Fruit fly (Drosophila melanogaster) whole organism, embryonic: Measurements from ENCODE around the gene Chd1.

Experiments
- Ada2b ChIP-seq: fragments of 200-800 bp; sonication (Bioruptor generic); IDR thresholded peaks from 2 replicates; pipeline ENCODE4 v1.3.6; 2022; ENCODE audit warnings: missing biosample characterization, missing genetic modification characterization
- Asciz ChIP-seq: fragments of 200-800 bp; sonication (Bioruptor generic); optimal IDR thresholded peaks from 2 replicates; lab custom pipeline; 2017; ENCODE audit warnings: missing biosample characterization, mild to moderate bottlenecking, missing genetic modification characterization, missing genetic modification reagents
- Atf6 ChIP-seq: fragments of 200-800 bp; sonication (Bioruptor generic); IDR thresholded peaks from 2 replicates; pipeline ENCODE4 v1.3.6; 2022; ENCODE audit warnings: missing biosample characterization, missing genetic modification characterization
- CG12155 ChIP-seq: fragments of 200-800 bp; sonication (Bioruptor generic); optimal IDR thresholded peaks from 3 replicates; lab custom pipeline; 2016; ENCODE audit warnings: missing biosample characterization, missing genetic modification characterization
- CG12299 ChIP-seq: fragments of 200-800 bp; sonication (Bioruptor generic); optimal IDR thresholded peaks from 2 replicates; lab custom pipeline; 2018; ENCODE audit warnings: missing biosample characterization, mild to moderate bottlenecking, missing genetic modification characterization
- CG13123 ChIP-seq: fragments of 200-800 bp; sonication (Bioruptor generic); optimal IDR thresholded peaks from 2 replicates; lab custom pipeline; 2016; ENCODE audit warnings: missing biosample characterization, missing genetic modification characterization
- CG14441 ChIP-seq: fragments of 200-800 bp; sonication (Bioruptor generic); IDR thresholded peaks from 2 replicates; pipeline ENCODE4 v1.3.6; 2022; ENCODE audit warnings: missing biosample characterization, missing genetic modification characterization
- CG15011 ChIP-seq: fragments of 200-800 bp; sonication (Bioruptor generic); optimal IDR thresholded peaks from 3 replicates; lab custom pipeline; 2018; ENCODE audit warnings: missing biosample characterization, mild to moderate bottlenecking, missing genetic modification characterization
- CG15073 ChIP-seq: fragments of 200-800 bp; sonication (Bioruptor generic); optimal IDR thresholded peaks from 2 replicates; lab custom pipeline; 2016; ENCODE audit warnings: missing biosample characterization, missing genetic modification characterization
- CG16779 ChIP-seq: fragments of 200-800 bp; sonication (Bioruptor generic); IDR thresholded peaks from 2 replicates; pipeline ENCODE4 v1.3.6; 2022; ENCODE audit warnings: missing biosample characterization, missing genetic modification characterization
- CG17361 ChIP-seq: fragments of 200-800 bp; sonication (Bioruptor generic); IDR thresholded peaks from 3 replicates; pipeline ENCODE4 v1.3.6; 2022; ENCODE audit warnings: missing biosample characterization, missing genetic modification characterization
- CG30020 ChIP-seq: fragments of 200-800 bp; optimal IDR thresholded peaks from 2 replicates; lab custom pipeline; 2019; ENCODE audit warnings: missing biosample characterization, mild to moderate bottlenecking, missing genetic modification characterization, moderate library complexity
- CG31224 ChIP-seq: fragments of 200-800 bp; sonication (Bioruptor generic); IDR thresholded peaks from 2 replicates; pipeline ENCODE4 v1.3.6; 2022; ENCODE audit warnings: missing biosample characterization, missing genetic modification characterization
- CG43689 ChIP-seq: fragments of 200-800 bp; sonication (Bioruptor generic); IDR thresholded peaks from 2 replicates; pipeline ENCODE4 v1.3.6; 2022; ENCODE audit warnings: missing biosample characterization, missing genetic modification characterization
- CG4424 ChIP-seq: fragments of 200-800 bp; sonication (Bioruptor generic); optimal IDR thresholded peaks from 3 replicates; lab custom pipeline; 2016; ENCODE audit warnings: missing biosample characterization, missing genetic modification characterization
- CG4617 ChIP-seq: fragments of 200-800 bp; sonication (Bioruptor generic); optimal IDR thresholded peaks from 3 replicates; lab custom pipeline; 2016; ENCODE audit warnings: missing biosample characterization, missing genetic modification characterization, borderline replicate concordance
- CG6254 ChIP-seq: fragments of 200-800 bp; sonication (Bioruptor generic); optimal IDR thresholded peaks from 3 replicates; lab custom pipeline; 2017; ENCODE audit warnings: mild to moderate bottlenecking, missing biosample characterization, missing genetic modification reagents, missing genetic modification characterization
- CG6683 ChIP-seq: fragments of 200-800 bp; sonication (Bioruptor generic); optimal IDR thresholded peaks from 2 replicates; lab custom pipeline; 2017; ENCODE audit warnings: missing biosample characterization, mild to moderate bottlenecking, missing genetic modification characterization, missing genetic modification reagents
- CG7556 ChIP-seq: fragments of 200-800 bp; sonication (Bioruptor generic); optimal IDR thresholded peaks from 2 replicates; lab custom pipeline; 2017; ENCODE audit warnings: missing biosample characterization, mild to moderate bottlenecking, missing genetic modification characterization
- CG7786 ChIP-seq: fragments of 200-800 bp; sonication (Bioruptor generic); optimal IDR thresholded peaks from 2 replicates; lab custom pipeline; 2016; ENCODE audit warnings: missing biosample characterization, missing genetic modification characterization
- CG7928 ChIP-seq: fragments of 200-800 bp; sonication (Bioruptor generic); optimal IDR thresholded peaks from 2 replicates; lab custom pipeline; 2017; ENCODE audit warnings: missing biosample characterization, mild to moderate bottlenecking, missing genetic modification characterization
- CG9609 ChIP-seq: fragments of 200-800 bp; sonication (Bioruptor generic); optimal IDR thresholded peaks from 3 replicates; lab custom pipeline; 2016; ENCODE audit warnings: missing biosample characterization, missing genetic modification characterization
- Drgx ChIP-seq: fragments of 200-800 bp; sonication (Bioruptor generic); IDR thresholded peaks from 2 replicates; pipeline ENCODE4 v1.3.6; 2022; ENCODE audit warnings: missing biosample characterization, missing genetic modification characterization
- Ets65A ChIP-seq: fragments of 200-800 bp; sonication (Bioruptor generic); peaks from one replicate; lab custom pipeline; 2016; ENCODE audit warnings: missing biosample characterization, missing genetic modification characterization
- Gsc ChIP-seq: fragments of 200-800 bp; sonication (Bioruptor generic); IDR thresholded peaks from 2 replicates; pipeline ENCODE4 v1.3.6; 2022; ENCODE audit warnings: missing biosample characterization, missing genetic modification characterization
- Hr51 ChIP-seq, 2 experiments: fragments of 200-800 bp; sonication (Bioruptor generic); optimal IDR thresholded peaks; 2 replicates in 1 of 2; 3 replicates in 1 of 2; lab custom pipeline; 2016 to 2018; ENCODE audit warnings: missing biosample characterization in 2 of 2, missing genetic modification characterization in 2 of 2, mild to moderate bottlenecking in 1 of 2, moderate library complexity in 1 of 2
- Hsf ChIP-seq: fragments of 200-800 bp; sonication (Bioruptor generic); optimal IDR thresholded peaks from 3 replicates; lab custom pipeline; 2016; ENCODE audit warnings: missing biosample characterization, missing genetic modification characterization
- Lhr ChIP-seq: fragments of 200-800 bp; sonication (Bioruptor generic); optimal IDR thresholded peaks from 3 replicates; lab custom pipeline; 2017; ENCODE audit warnings: mild to moderate bottlenecking, missing biosample characterization, missing genetic modification reagents, missing genetic modification characterization
- MBD-R2 ChIP-seq: fragments of 200-800 bp; sonication (Bioruptor generic); IDR thresholded peaks from 2 replicates; pipeline ENCODE4 v1.3.6; 2022; ENCODE audit warnings: missing biosample characterization, missing genetic modification characterization
- Ptx1 ChIP-seq: fragments of 200-800 bp; sonication (Bioruptor generic); IDR thresholded peaks from 2 replicates; pipeline ENCODE4 v1.3.6; 2022; ENCODE audit warnings: missing biosample characterization, missing genetic modification characterization
- Usf ChIP-seq: fragments of 200-800 bp; sonication (Bioruptor generic); optimal IDR thresholded peaks from 2 replicates; lab custom pipeline; 2017; ENCODE audit warnings: missing genotype, missing biosample characterization, missing genetic modification characterization
- aop ChIP-seq: fragments of 200-800 bp; sonication (Bioruptor generic); IDR thresholded peaks from 2 replicates; pipeline ENCODE4 v1.3.6; 2022; ENCODE audit warnings: missing biosample characterization, missing genetic modification characterization
- bbx ChIP-seq: fragments of 200-800 bp; sonication (Bioruptor generic); IDR thresholded peaks from 2 replicates; pipeline ENCODE4 v1.3.6; 2022; ENCODE audit warnings: missing biosample characterization, missing genetic modification characterization; ENCODE audit not compliant: partially characterized antibody
- caup ChIP-seq: fragments of 200-800 bp; sonication (Bioruptor generic); optimal IDR thresholded peaks from 3 replicates; lab custom pipeline; 2017; ENCODE audit warnings: missing biosample characterization, mild to moderate bottlenecking, missing genetic modification characterization, moderate library complexity; ENCODE audit not compliant: severe bottlenecking
- dati ChIP-seq: fragments of 200-800 bp; sonication (Bioruptor generic); IDR thresholded peaks from 2 replicates; pipeline ENCODE4 v1.3.6; 2022; ENCODE audit warnings: missing biosample characterization, missing genetic modification characterization
- dmrt99B ChIP-seq: fragments of 200-800 bp; sonication (Bioruptor generic); optimal IDR thresholded peaks from 2 replicates; lab custom pipeline; 2018; ENCODE audit warnings: missing biosample characterization, mild to moderate bottlenecking, missing genetic modification characterization, moderate library complexity
- emc ChIP-seq: fragments of 200-800 bp; sonication (Bioruptor generic); optimal IDR thresholded peaks from 2 replicates; lab custom pipeline; 2016; ENCODE audit warnings: missing biosample characterization, missing genetic modification characterization
- luna ChIP-seq: fragments of 200-800 bp; sonication (Bioruptor generic); optimal IDR thresholded peaks from 2 replicates; lab custom pipeline; 2016; ENCODE audit warnings: missing biosample characterization, missing genetic modification characterization
- mirr ChIP-seq: fragments of 200-800 bp; sonication (Bioruptor generic); optimal IDR thresholded peaks from 3 replicates; lab custom pipeline; 2018; ENCODE audit warnings: missing biosample characterization, mild to moderate bottlenecking, missing genetic modification characterization
- nau ChIP-seq: fragments of 200-800 bp; sonication (Bioruptor generic); optimal IDR thresholded peaks from 3 replicates; lab custom pipeline; 2017; ENCODE audit warnings: missing biosample characterization, mild to moderate bottlenecking, missing genetic modification characterization, missing genetic modification reagents
- nerfin-1 ChIP-seq: fragments of 200-800 bp; sonication (Bioruptor generic); optimal IDR thresholded peaks from 3 replicates; lab custom pipeline; 2019; ENCODE audit warnings: missing biosample characterization, mild to moderate bottlenecking, missing genetic modification characterization, moderate library complexity
- pzg ChIP-seq: fragments of 200-800 bp; sonication (Bioruptor generic); optimal IDR thresholded peaks from 3 replicates; lab custom pipeline; 2018; ENCODE audit warnings: missing biosample characterization, mild to moderate bottlenecking, missing genetic modification characterization, moderate library complexity
- row ChIP-seq: fragments of 200-800 bp; sonication (Bioruptor generic); IDR thresholded peaks from 3 replicates; pipeline ENCODE4 v1.3.6; 2022; ENCODE audit warnings: missing biosample characterization, missing genetic modification characterization
- run ChIP-seq: fragments of 200-800 bp; sonication (Bioruptor generic); optimal IDR thresholded peaks from 3 replicates; lab custom pipeline; 2018; ENCODE audit warnings: missing biosample characterization, mild to moderate bottlenecking, missing genetic modification characterization
- sisA ChIP-seq: fragments of 200-800 bp; sonication (Bioruptor generic); IDR thresholded peaks from 2 replicates; pipeline ENCODE4 v1.3.6; 2022; ENCODE audit warnings: missing biosample characterization, missing genetic modification characterization
- ssp ChIP-seq: fragments of 200-800 bp; sonication (Bioruptor generic); IDR thresholded peaks from 2 replicates; pipeline ENCODE4 v1.3.6; 2022; ENCODE audit warnings: missing biosample characterization, missing genetic modification characterization
- sug ChIP-seq: fragments of 200-800 bp; optimal IDR thresholded peaks from 2 replicates; lab custom pipeline; 2019; ENCODE audit warnings: missing biosample characterization, mild to moderate bottlenecking, missing genetic modification characterization, moderate library complexity
- tap ChIP-seq: fragments of 200-800 bp; optimal IDR thresholded peaks from 3 replicates; lab custom pipeline; 2019; ENCODE audit warnings: missing biosample characterization, mild to moderate bottlenecking, missing genetic modification characterization, moderate library complexity
- trh ChIP-seq: fragments of 200-800 bp; sonication (Bioruptor generic); optimal IDR thresholded peaks from 2 replicates; lab custom pipeline; 2016; ENCODE audit warnings: missing biosample characterization, missing genetic modification characterization
- ttk ChIP-seq: fragments of 200-800 bp; sonication (Bioruptor generic); IDR thresholded peaks from 2 replicates; pipeline ENCODE4 v2.1.2; 2022; ENCODE audit warnings: missing biosample characterization, missing genetic modification characterization
- vnd ChIP-seq: fragments of 200-800 bp; sonication (Bioruptor generic); IDR thresholded peaks from 3 replicates; pipeline ENCODE4 v1.3.6; 2022; ENCODE audit warnings: missing biosample characterization, missing genetic modification characterization; ENCODE audit not compliant: partially characterized antibody
- vvl ChIP-seq: fragments of 200-800 bp; sonication (Bioruptor generic); IDR thresholded peaks from 2 replicates; pipeline ENCODE4 v1.3.6; 2022; ENCODE audit warnings: missing biosample characterization, missing genetic modification characterization

The Chd1 gene

dm6 chr2L:2992664-2993174 lies 5.2 kb upstream of the Chd1 start, which contains the start of the genes okr and CG3558 (continued):
- TF ChIP-seq run (tag; lab: Kevin White, UChicago), result no peak
- TF ChIP-seq Asciz (GFP tag; lab: Kevin White, UChicago), result no peak
- TF ChIP-seq CG7556 (GFP tag; lab: Kevin White, UChicago), result no peak
- TF ChIP-seq CG31224 (GFP tag; lab: Robert Waterston, UW), result no peak
- no peak for TF ChIP-seq CG14441
- TF ChIP-seq emc, result no peak
- TF ChIP-seq ttk (GFP tag; lab: Robert Waterston, UW), result no peak
- TF ChIP-seq aop, result no peak
- peak; percentile 76 for TF ChIP-seq CG30020 (tag; lab: Kevin White, UChicago)
- peak; percentile 78 for TF ChIP-seq bbx (GFP tag; lab: Robert Waterston, UW)
- TF ChIP-seq CG15011 (GFP tag; lab: Kevin White, UChicago), result no peak
- no peak for TF ChIP-seq CG6683 (GFP tag; lab: Kevin White, UChicago)
- TF ChIP-seq Hsf (GFP tag; lab: Kevin White, UChicago), result no peak
- TF ChIP-seq Hr51 (GFP tag; optimal IDR thresholded peaks at IDR 0.05; lab: Kevin White, UChicago), result no peak
- TF ChIP-seq dati (GFP tag; lab: Robert Waterston, UW), result no peak
- TF ChIP-seq Atf6 (GFP tag; lab: Robert Waterston, UW), result no peak
- TF ChIP-seq CG15073 (GFP tag; lab: Kevin White, UChicago), result no peak
- TF ChIP-seq tap (tag; lab: Kevin White, UChicago), result no peak
- TF ChIP-seq nerfin-1 (tag; lab: Kevin White, UChicago), result no peak
- TF ChIP-seq sisA, result no peak
- TF ChIP-seq Ada2b (GFP tag; lab: Robert Waterston, UW), result no peak
- TF ChIP-seq luna (GFP tag; lab: Kevin White, UChicago), result no peak
- TF ChIP-seq mirr (GFP tag; lab: Kevin White, UChicago), result no peak
- TF ChIP-seq Lhr (GFP tag; lab: Kevin White, UChicago), result peak; percentile 23
- TF ChIP-seq dmrt99B (tag; lab: Kevin White, UChicago), result no peak
- no peak for TF ChIP-seq CG17361
- TF ChIP-seq CG7786 (GFP tag; lab: Kevin White, UChicago), result no peak
- TF ChIP-seq Drgx (GFP tag; lab: Robert Waterston, UW), result no peak
- peak; percentile 47; the same call in 2 of the 3 replicates for TF ChIP-seq row
- TF ChIP-seq CG12299, result no peak
- TF ChIP-seq CG43689 (GFP tag; lab: Robert Waterston, UW), result no peak
- TF ChIP-seq nau (GFP tag; lab: Kevin White, UChicago), result no peak
- no peak for TF ChIP-seq Usf (GFP tag; lab: Kevin White, UChicago)
- 0 out of 2 replicates have a peak, but pooled peaks have one; percentile 9 for TF ChIP-seq vvl (GFP tag; lab: Robert Waterston, UW)
- no peak for TF ChIP-seq trh (GFP tag; lab: Kevin White, UChicago)
- TF ChIP-seq Ptx1 (GFP tag; lab: Robert Waterston, UW), result no peak
- peak; percentile 71 for TF ChIP-seq pzg (GFP tag; lab: Kevin White, UChicago)
- no peak for TF ChIP-seq sug (tag; lab: Kevin White, UChicago)
- TF ChIP-seq CG4617 (GFP tag; lab: Kevin White, UChicago), result no peak
- TF ChIP-seq CG16779, result no peak
- peak; percentile 80 for TF ChIP-seq MBD-R2 (GFP tag; lab: Robert Waterston, UW)
- TF ChIP-seq caup, result no peak
- TF ChIP-seq Ets65A (GFP tag; lab: Kevin White, UChicago), result no peak
- TF ChIP-seq CG7928 (GFP tag; lab: Kevin White, UChicago), result no peak
- no peak for TF ChIP-seq CG12155 (GFP tag; lab: Kevin White, UChicago)
- TF ChIP-seq CG9609, result no peak
- no peak for TF ChIP-seq Gsc (GFP tag; lab: Robert Waterston, UW)
- no peak for TF ChIP-seq CG13123 (GFP tag; lab: Kevin White, UChicago)
- TF ChIP-seq vnd (GFP tag; lab: Robert Waterston, UW), result peak; percentile 76
- no peak for TF ChIP-seq CG4424 (GFP tag; lab: Kevin White, UChicago)
- peak; percentile 0 for TF ChIP-seq CG6254 (GFP tag; lab: Kevin White, UChicago)
- TF ChIP-seq ssp (GFP tag; lab: Robert Waterston, UW), result no peak
